Worm (Caenorhabditis elegans) whole organism, young adult: ENCODE data around the gene Y46G5A.28.
A peak's percentile ranks its signal among the peaks of the same experiment; 100 is the strongest.

Experiments used
- D2030.7 ChIP-seq: fragments of 200-800 bp; sonication (Bioruptor generic); IDR thresholded peaks from 2 replicates; pipeline ENCODE4 v1.3.6; 2022; ENCODE audit warnings: missing genetic modification reagents, missing genetic modification characterization, missing compliant biosample characterization
- F33H1.4 ChIP-seq: fragments of 200-800 bp; sonication (Bioruptor generic); IDR thresholded peaks from 2 replicates; pipeline ENCODE4 v1.3.6; 2022; ENCODE audit warnings: missing genetic modification reagents, missing genetic modification characterization, missing compliant biosample characterization
- F49E8.2 ChIP-seq: sonication (generic microtip); optimal IDR thresholded peaks from 3 replicates; lab custom pipeline; 2017; ENCODE audit warnings: missing genetic modification characterization, mild to moderate bottlenecking, missing compliant biosample characterization, antibody characterized with exemption, moderate library complexity; ENCODE audit not compliant: insufficient read depth
- K12H6.12 ChIP-seq: fragments of 200-800 bp; sonication (Bioruptor generic); optimal IDR thresholded peaks from 2 replicates; lab custom pipeline; 2018; ENCODE audit warnings: mild to moderate bottlenecking, missing genetic modification characterization, missing compliant biosample characterization
- Y67H2A.10 ChIP-seq: fragments of 200-800 bp; sonication (Bioruptor generic); conservative IDR thresholded peaks from 2 replicates; pipeline ENCODE4 v1.3.6; 2022; ENCODE audit warnings: missing genetic modification reagents, missing genetic modification characterization, missing compliant biosample characterization
- ama-1 ChIP-seq, 3 experiments: fragments of 150-350 bp in 1 of 3; sonication (generic microtip) in 2 of 3; optimal IDR thresholded peaks; 2 replicates each; lab custom pipeline; 2014 to 2018; ENCODE audit warnings: missing biosample characterization in 2 of 3, missing genetic modification characterization in 2 of 3, missing genetic modification reagents in 2 of 3
- aptf-2 ChIP-seq: fragments of 200-800 bp; sonication (Bioruptor generic); conservative IDR thresholded peaks from 2 replicates; pipeline ENCODE4 v1.3.6; 2022; ENCODE audit warnings: missing genetic modification reagents, missing genetic modification characterization, missing compliant biosample characterization
- ccch-3 ChIP-seq: fragments of 200-800 bp; sonication (Bioruptor generic); optimal IDR thresholded peaks from 2 replicates; lab custom pipeline; 2018; ENCODE audit warnings: mild to moderate bottlenecking, missing genetic modification characterization, missing compliant biosample characterization
- ceh-91 ChIP-seq: fragments of 200-800 bp; sonication (Bioruptor generic); IDR thresholded peaks from 2 replicates; pipeline ENCODE4 v1.3.6; 2022; ENCODE audit warnings: missing genetic modification reagents, missing genetic modification characterization, missing compliant biosample characterization
- efl-1 ChIP-seq: fragments of 150-350 bp; optimal IDR thresholded peaks from 2 replicates; lab custom pipeline; 2014; ENCODE audit warnings: missing biosample characterization, missing genetic modification reagents, missing genetic modification characterization
- egl-18 ChIP-seq: fragments of 200-800 bp; sonication (Bioruptor generic); IDR thresholded peaks from 2 replicates; pipeline ENCODE4 v1.3.6; 2022; ENCODE audit warnings: missing genetic modification reagents, missing genetic modification characterization, missing compliant biosample characterization
- ekl-4 ChIP-seq: fragments of 200-800 bp; sonication (Bioruptor generic); IDR thresholded peaks from 2 replicates; pipeline ENCODE4 v1.3.6; 2022; ENCODE audit warnings: missing genetic modification reagents, missing genetic modification characterization, missing compliant biosample characterization
- him-1 ChIP-seq: sonication (generic microtip); optimal IDR thresholded peaks from 2 replicates; lab custom pipeline; 2016; ENCODE audit warnings: missing genotype, missing genetic modification reagents, missing genetic modification characterization, missing compliant biosample characterization
- hmg-1.2 ChIP-seq: fragments of 200-800 bp; sonication (Bioruptor generic); IDR thresholded peaks from 2 replicates; pipeline ENCODE4 v1.3.6; 2022; ENCODE audit warnings: missing genetic modification reagents, missing genetic modification characterization, missing compliant biosample characterization
- lin-40 ChIP-seq: sonication (generic microtip); optimal IDR thresholded peaks from 2 replicates; lab custom pipeline; 2016; ENCODE audit warnings: missing genetic modification characterization, mild to moderate bottlenecking, missing compliant biosample characterization, missing genotype, missing genetic modification reagents
- lin-54 ChIP-seq: fragments of 200-800 bp; sonication (Bioruptor generic); optimal IDR thresholded peaks from 2 replicates; lab custom pipeline; 2018; ENCODE audit warnings: mild to moderate bottlenecking, missing genetic modification characterization, missing compliant biosample characterization
- lir-1 ChIP-seq: fragments of 200-800 bp; sonication (Bioruptor generic); conservative IDR thresholded peaks from 2 replicates; pipeline ENCODE4 v1.3.6; 2022; ENCODE audit warnings: missing genetic modification reagents, missing genetic modification characterization, missing compliant biosample characterization
- lsl-1 ChIP-seq: fragments of 200-800 bp; sonication (Bioruptor generic); optimal IDR thresholded peaks from 2 replicates; lab custom pipeline; 2018; ENCODE audit warnings: mild to moderate bottlenecking, missing genetic modification characterization, moderate library complexity, missing compliant biosample characterization
- madf-6 ChIP-seq: fragments of 200-800 bp; sonication (Bioruptor generic); IDR thresholded peaks from 2 replicates; pipeline ENCODE4 v1.3.6; 2022; ENCODE audit warnings: missing genetic modification reagents, missing genetic modification characterization, missing compliant biosample characterization
- madf-8 ChIP-seq: fragments of 200-800 bp; sonication (Bioruptor generic); conservative IDR thresholded peaks from 2 replicates; pipeline ENCODE4 v1.3.6; 2022; ENCODE audit warnings: missing genetic modification reagents, missing genetic modification characterization, missing compliant biosample characterization
- mcd-1 ChIP-seq: fragments of 200-800 bp; sonication (Bioruptor generic); IDR thresholded peaks from 2 replicates; pipeline ENCODE4 v1.3.6; 2022; ENCODE audit warnings: missing genetic modification reagents, missing genetic modification characterization, missing compliant biosample characterization
- mel-28 ChIP-seq: sonication (generic microtip); optimal IDR thresholded peaks from 2 replicates; lab custom pipeline; 2016; ENCODE audit warnings: borderline replicate concordance, mild to moderate bottlenecking, missing genetic modification characterization, missing compliant biosample characterization
- nfya-2 ChIP-seq: fragments of 200-800 bp; sonication (Bioruptor generic); IDR thresholded peaks from 2 replicates; pipeline ENCODE4 v1.3.6; 2022; ENCODE audit warnings: missing genetic modification reagents, missing genetic modification characterization, missing compliant biosample characterization
- nhr-80 ChIP-seq: sonication (generic microtip); optimal IDR thresholded peaks from 2 replicates; lab custom pipeline; 2016; ENCODE audit warnings: missing genetic modification characterization, missing compliant biosample characterization
- pbrm-1 ChIP-seq: fragments of 200-800 bp; sonication (Bioruptor generic); IDR thresholded peaks from 2 replicates; pipeline ENCODE4 v1.3.6; 2022; ENCODE audit warnings: missing genetic modification reagents, missing genetic modification characterization, missing compliant biosample characterization
- pha-4 ChIP-seq: fragments of 150-350 bp; sonication (generic microtip); optimal IDR thresholded peaks from 2 replicates; lab custom pipeline; 2014; ENCODE audit warnings: missing biosample characterization, missing genetic modification reagents, missing genetic modification characterization
- snpc-3.4 ChIP-seq: sonication (generic microtip); optimal IDR thresholded peaks from 2 replicates; lab custom pipeline; 2017; ENCODE audit warnings: missing genetic modification characterization, mild to moderate bottlenecking, missing compliant biosample characterization, antibody characterized with exemption, moderate library complexity, missing genotype, missing genetic modification reagents
- snpc-4 ChIP-seq, 5 experiments: fragments of 150-350 bp in 1 of 5; sonication (generic microtip) in 4 of 5; optimal IDR thresholded peaks; 2 replicates each; lab custom pipeline; 2014 to 2018; ENCODE audit warnings: missing genetic modification characterization in 5 of 5, missing biosample characterization in 3 of 5, antibody characterized with exemption in 2 of 5, mild to moderate bottlenecking in 2 of 5, missing compliant biosample characterization in 2 of 5, missing genotype in 2 of 5, moderate library complexity in 2 of 5, missing genetic modification reagents in 1 of 5
- tbp1 ChIP-seq: fragments of 200-800 bp; sonication (Bioruptor generic); optimal IDR thresholded peaks from 2 replicates; lab custom pipeline; 2018; ENCODE audit warnings: mild to moderate bottlenecking, missing genetic modification characterization, missing compliant biosample characterization
- unc-130 ChIP-seq: sonication (generic microtip); optimal IDR thresholded peaks from 2 replicates; lab custom pipeline; 2016; ENCODE audit warnings: missing genetic modification reagents, missing genetic modification characterization, missing compliant biosample characterization
- xnd-1 ChIP-seq: sonication (generic microtip); optimal IDR thresholded peaks from 2 replicates; lab custom pipeline; 2016; ENCODE audit warnings: missing genotype, missing genetic modification reagents, missing genetic modification characterization, missing compliant biosample characterization
- zfh-2 ChIP-seq: fragments of 200-800 bp; sonication (Bioruptor generic); conservative IDR thresholded peaks from 2 replicates; pipeline ENCODE4 v1.3.6; 2022; ENCODE audit warnings: missing genetic modification reagents, missing genetic modification characterization, missing compliant biosample characterization
- ztf-22 ChIP-seq: fragments of 200-800 bp; sonication (Bioruptor generic); optimal IDR thresholded peaks from 2 replicates; lab custom pipeline; 2018; ENCODE audit warnings: mild to moderate bottlenecking, missing genetic modification characterization, moderate library complexity, missing compliant biosample characterization
- ztf-26 ChIP-seq: sonication (generic microtip); optimal IDR thresholded peaks from 2 replicates; lab custom pipeline; 2017; ENCODE audit warnings: missing genetic modification characterization, missing compliant biosample characterization
- ztf-3 ChIP-seq: fragments of 200-800 bp; sonication (Bioruptor generic); optimal IDR thresholded peaks from 2 replicates; lab custom pipeline; 2018; ENCODE audit warnings: mild to moderate bottlenecking, missing genetic modification characterization, missing compliant biosample characterization
- ztf-6 ChIP-seq: fragments of 200-800 bp; sonication (Bioruptor generic); IDR thresholded peaks from 2 replicates; pipeline ENCODE4 v1.3.6; 2022; ENCODE audit warnings: missing genetic modification reagents, missing genetic modification characterization, missing compliant biosample characterization

Gene Y46G5A.28

ce11 chrII:12806602-12807182 lies 43.5 kb upstream of the Y46G5A.28 start, which contains the start of gene spds-1:
spds-1 (plus strand) TSS chrII:12806899.
- TF ChIP-seq zfh-2 (peak; percentile 68), nhr-80 (tag; lab: Kevin White, UChicago) (peak; percentile 28), ztf-26 (no peak)
- TF ChIP-seq, all 124 proteins: peak for 2

DNA sequence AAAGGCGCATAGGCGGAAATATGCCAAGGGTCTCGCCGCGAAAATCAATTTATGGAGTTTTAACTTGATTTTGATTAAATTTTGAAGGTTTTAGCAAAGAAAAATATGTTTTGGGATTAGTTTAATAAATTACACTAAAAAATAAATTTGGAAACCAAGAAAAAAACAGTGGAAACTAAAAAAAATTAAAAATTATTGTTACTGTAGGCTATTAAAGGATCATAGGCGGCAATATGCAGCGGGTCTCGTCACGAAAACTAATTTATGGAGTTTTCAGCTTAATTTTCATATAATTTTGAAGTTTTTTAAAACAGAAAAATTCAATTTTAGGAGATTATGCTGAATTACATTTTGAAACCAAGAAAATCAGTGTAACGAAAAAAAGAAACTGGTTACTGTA lies 41.5 kb upstream of the Y46G5A.28 start:
- TF ChIP-seq F33H1.4 (GFP tag; lab: Robert Waterston, UW) = peak; percentile 93
- TF ChIP-seq ceh-91 (GFP tag; lab: Robert Waterston, UW) = peak; percentile 63; the same call in 1 of the 2 replicates
- TF ChIP-seq lin-40 (tag; lab: Kevin White, UChicago) = no peak
- TF ChIP-seq nfya-2 = no peak
- no peak for TF ChIP-seq pha-4
- TF ChIP-seq lir-1 (GFP tag; lab: Robert Waterston, UW) = no peak
- no peak for TF ChIP-seq egl-18 (GFP tag; lab: Robert Waterston, UW)
- TF ChIP-seq lin-54 (GFP tag; lab: Kevin White, UChicago) = peak; percentile 27
- peak; percentile 92 for TF ChIP-seq xnd-1 (tag; lab: Kevin White, UChicago)
- TF ChIP-seq F49E8.2 (tag; lab: Kevin White, UChicago) = peak; percentile 20
- TF ChIP-seq aptf-2 (GFP tag; lab: Robert Waterston, UW) = no peak
- no peak for TF ChIP-seq Y67H2A.10 (GFP tag; lab: Robert Waterston, UW)
- TF ChIP-seq D2030.7 = peak; percentile 22; the same call in 1 of the 2 replicates
- TF ChIP-seq mcd-1 (GFP tag; lab: Robert Waterston, UW) = 0 out of 2 replicates have a peak, but pooled peaks have one; percentile 17
- TF ChIP-seq efl-1 (GFP tag; lab: Kevin White, UChicago) = peak; percentile 30
- no peak for TF ChIP-seq ztf-22 (GFP tag; lab: Kevin White, UChicago)
- peak; percentile 14 for TF ChIP-seq unc-130 (GFP tag; lab: Kevin White, UChicago)
- TF ChIP-seq ama-1 (optimal IDR thresholded peaks at IDR 0.05; lab: Kevin White, UChicago) = no peak
- no peak for TF ChIP-seq ama-1 (GFP tag; optimal IDR thresholded peaks at IDR 0.05; lab: Kevin White, UChicago)
- 0 out of 2 replicates have a peak, but pooled peaks have one; percentile 36 for TF ChIP-seq ekl-4 (GFP tag; lab: Robert Waterston, UW)
- TF ChIP-seq ccch-3 (GFP tag; lab: Kevin White, UChicago) = no peak
- no peak for TF ChIP-seq snpc-4 (GFP tag; optimal IDR thresholded peaks at IDR 0.05; lab: Kevin White, UChicago)
- peak in 1 of 4 experiments; percentile 15 for TF ChIP-seq snpc-4 (tag; optimal IDR thresholded peaks at IDR 0.05; lab: Kevin White, UChicago)
- TF ChIP-seq K12H6.12 (tag; lab: Kevin White, UChicago) = no peak
- TF ChIP-seq ztf-3 (GFP tag; lab: Kevin White, UChicago) = no peak
- TF ChIP-seq ztf-6 (GFP tag; lab: Robert Waterston, UW) = no peak
- peak; percentile 90 for TF ChIP-seq madf-6 (GFP tag; lab: Robert Waterston, UW)
- peak; percentile 99 for TF ChIP-seq lsl-1 (GFP tag; lab: Kevin White, UChicago)
- TF ChIP-seq hmg-1.2 (GFP tag; lab: Robert Waterston, UW) = 0 out of 2 replicates have a peak, but pooled peaks have one; percentile 7
- no peak for TF ChIP-seq mel-28
- 0 out of 2 replicates have a peak, but pooled peaks have one; percentile 15 for TF ChIP-seq pbrm-1 (GFP tag; lab: Robert Waterston, UW)
- peak; percentile 79 for TF ChIP-seq madf-8 (GFP tag; lab: Robert Waterston, UW)
- TF ChIP-seq snpc-3.4 (tag; lab: Kevin White, UChicago) = peak; percentile 40
- peak; percentile 17 for TF ChIP-seq tbp1
- TF ChIP-seq him-1 (tag; lab: Kevin White, UChicago) = peak; percentile 13
